Fruit fly (Drosophila melanogaster) whole organism, embryonic: Measurements from ENCODE around the gene plx.

Source experiments
- CG12299 ChIP-seq: fragments of 200-800 bp; sonication (Bioruptor generic); optimal IDR thresholded peaks from 2 replicates; lab custom pipeline; 2018; ENCODE audit warnings: missing biosample characterization, mild to moderate bottlenecking, missing genetic modification characterization
- CG12744 ChIP-seq: fragments of 200-800 bp; sonication (Bioruptor generic); optimal IDR thresholded peaks from 2 replicates; lab custom pipeline; 2016; ENCODE audit warnings: missing biosample characterization, missing genetic modification characterization
- CG12942 ChIP-seq: fragments of 200-800 bp; sonication (Bioruptor generic); optimal IDR thresholded peaks from 3 replicates; lab custom pipeline; 2016; ENCODE audit warnings: missing biosample characterization, missing genetic modification characterization
- CG13424 ChIP-seq: fragments of 200-800 bp; sonication (Bioruptor generic); optimal IDR thresholded peaks from 2 replicates; lab custom pipeline; 2019; ENCODE audit warnings: missing biosample characterization, mild to moderate bottlenecking, missing genetic modification characterization, moderate library complexity
- CG14014 ChIP-seq: fragments of 200-800 bp; sonication (Bioruptor generic); IDR thresholded peaks from 2 replicates; pipeline ENCODE4 v1.3.6; 2022; ENCODE audit warnings: missing biosample characterization, missing genetic modification characterization
- CG14050 ChIP-seq: fragments of 200-800 bp; sonication (Bioruptor generic); IDR thresholded peaks from 3 replicates; pipeline ENCODE4 v1.3.6; 2022; ENCODE audit warnings: missing biosample characterization, missing genetic modification characterization
- CG1603 ChIP-seq: fragments of 200-800 bp; sonication (Bioruptor generic); optimal IDR thresholded peaks from 2 replicates; lab custom pipeline; 2019; ENCODE audit warnings: missing biosample characterization, mild to moderate bottlenecking, missing genetic modification characterization, moderate library complexity
- CG17186 ChIP-seq: fragments of 200-800 bp; sonication (Bioruptor generic); optimal IDR thresholded peaks from 3 replicates; lab custom pipeline; 2017; ENCODE audit warnings: missing biosample characterization, missing genetic modification reagents, missing genetic modification characterization
- CG18599 ChIP-seq: fragments of 200-800 bp; sonication (Bioruptor generic); optimal IDR thresholded peaks from 3 replicates; lab custom pipeline; 2017; ENCODE audit warnings: missing biosample characterization, missing genetic modification characterization, mild to moderate bottlenecking, moderate library complexity, missing genetic modification reagents
- CG2129 ChIP-seq: fragments of 200-800 bp; sonication (Bioruptor generic); IDR thresholded peaks from 2 replicates; pipeline ENCODE4 v1.3.6; 2022; ENCODE audit warnings: missing biosample characterization, missing genetic modification characterization; ENCODE audit not compliant: partially characterized antibody
- CG31388 ChIP-seq: fragments of 200-800 bp; sonication (Bioruptor generic); optimal IDR thresholded peaks from 2 replicates; lab custom pipeline; 2016; ENCODE audit warnings: missing biosample characterization, missing genetic modification characterization
- CG3281 ChIP-seq: fragments of 200-800 bp; sonication (Bioruptor generic); optimal IDR thresholded peaks from 3 replicates; lab custom pipeline; 2017; ENCODE audit warnings: missing biosample characterization, mild to moderate bottlenecking, missing genetic modification characterization
- CG3838 ChIP-seq: fragments of 200-800 bp; sonication (Bioruptor generic); optimal IDR thresholded peaks from 3 replicates; lab custom pipeline; 2016; ENCODE audit warnings: missing biosample characterization, missing genetic modification characterization
- CG4360 ChIP-seq: fragments of 200-800 bp; sonication (Bioruptor generic); IDR thresholded peaks from 2 replicates; pipeline ENCODE4 v1.3.6; 2022; ENCODE audit warnings: missing biosample characterization, missing genetic modification characterization
- CG43689 ChIP-seq: fragments of 200-800 bp; sonication (Bioruptor generic); IDR thresholded peaks from 2 replicates; pipeline ENCODE4 v1.3.6; 2022; ENCODE audit warnings: missing biosample characterization, missing genetic modification characterization
- CG8089 ChIP-seq: fragments of 200-800 bp; sonication (Bioruptor generic); optimal IDR thresholded peaks from 3 replicates; lab custom pipeline; 2016; ENCODE audit warnings: missing biosample characterization, missing genetic modification characterization
- CG8478 ChIP-seq: fragments of >200 bp; optimal IDR thresholded peaks from 2 replicates; lab custom pipeline; 2018
- CTCF ChIP-seq: fragments of 200-800 bp; sonication (Bioruptor generic); optimal IDR thresholded peaks from 2 replicates; lab custom pipeline; 2017; ENCODE audit warnings: missing biosample characterization, mild to moderate bottlenecking, missing genetic modification characterization, moderate library complexity
- CkIIα-i1 ChIP-seq: fragments of 200-800 bp; sonication (Bioruptor generic); IDR thresholded peaks from 2 replicates; pipeline ENCODE4 v1.3.6; 2022; ENCODE audit warnings: missing biosample characterization, missing genetic modification characterization
- Drgx ChIP-seq: fragments of 200-800 bp; sonication (Bioruptor generic); IDR thresholded peaks from 2 replicates; pipeline ENCODE4 v1.3.6; 2022; ENCODE audit warnings: missing biosample characterization, missing genetic modification characterization
- ERR ChIP-seq: fragments of 200-800 bp; sonication (Bioruptor generic); optimal IDR thresholded peaks from 2 replicates; lab custom pipeline; 2016; ENCODE audit warnings: missing biosample characterization, missing genetic modification characterization
- Fer1 ChIP-seq: fragments of 200-800 bp; sonication (Bioruptor generic); optimal IDR thresholded peaks from 2 replicates; lab custom pipeline; 2017; ENCODE audit warnings: missing biosample characterization, mild to moderate bottlenecking, missing genetic modification characterization
- GATAe ChIP-seq: fragments of 200-800 bp; sonication (Bioruptor generic); conservative IDR thresholded peaks from 2 replicates; pipeline ENCODE4 v1.3.6; 2022; ENCODE audit warnings: missing biosample characterization, missing genetic modification characterization
- Gug ChIP-seq: fragments of 200-800 bp; sonication (Bioruptor generic); IDR thresholded peaks from 4 replicates; pipeline ENCODE4 v1.3.6; 2022; ENCODE audit warnings: missing biosample characterization, missing genetic modification characterization
- MESR4 ChIP-seq: fragments of 200-800 bp; sonication (Bioruptor generic); optimal IDR thresholded peaks from 2 replicates; lab custom pipeline; 2018; ENCODE audit warnings: missing biosample characterization, mild to moderate bottlenecking, missing genetic modification characterization, moderate library complexity
- NK7.1 ChIP-seq: fragments of 200-800 bp; sonication (Bioruptor generic); optimal IDR thresholded peaks from 3 replicates; lab custom pipeline; 2016; ENCODE audit warnings: missing biosample characterization, missing genetic modification characterization
- NfI ChIP-seq: fragments of 200-800 bp; sonication (Bioruptor generic); optimal IDR thresholded peaks from 3 replicates; lab custom pipeline; 2018; ENCODE audit warnings: missing biosample characterization, mild to moderate bottlenecking, missing genetic modification characterization, moderate library complexity
- Sin3A ChIP-seq: fragments of >200 bp; optimal IDR thresholded peaks from 2 replicates; lab custom pipeline; 2018
- ap ChIP-seq: fragments of 200-800 bp; sonication (Bioruptor generic); IDR thresholded peaks from 2 replicates; pipeline ENCODE4 v1.3.6; 2022; ENCODE audit warnings: missing biosample characterization, missing genetic modification characterization
- chm ChIP-seq: fragments of 200-800 bp; sonication (Bioruptor generic); IDR thresholded peaks from 2 replicates; pipeline ENCODE4 v1.3.6; 2022; ENCODE audit warnings: missing biosample characterization, missing genetic modification characterization
- corto ChIP-seq: fragments of 200-800 bp; sonication (Bioruptor generic); optimal IDR thresholded peaks from 2 replicates; lab custom pipeline; 2016; ENCODE audit warnings: missing biosample characterization, mild to moderate bottlenecking, missing genetic modification characterization, moderate library complexity
- croc ChIP-seq: fragments of 200-800 bp; sonication (Bioruptor generic); conservative IDR thresholded peaks from 3 replicates; pipeline ENCODE4 v1.3.6; 2022; ENCODE audit warnings: missing biosample characterization, missing genetic modification characterization
- cwo ChIP-seq: fragments of 200-800 bp; sonication (Bioruptor generic); optimal IDR thresholded peaks from 3 replicates; lab custom pipeline; 2017; ENCODE audit warnings: missing biosample characterization, missing genetic modification characterization, mild to moderate bottlenecking, moderate library complexity, missing genetic modification reagents
- disco-r ChIP-seq: fragments of 200-800 bp; sonication (Bioruptor generic); optimal IDR thresholded peaks from 2 replicates; lab custom pipeline; 2016; ENCODE audit warnings: missing biosample characterization, missing genetic modification characterization
- fd64A ChIP-seq: fragments of 200-800 bp; sonication (Bioruptor generic); optimal IDR thresholded peaks from 3 replicates; lab custom pipeline; 2018; ENCODE audit warnings: missing biosample characterization, mild to moderate bottlenecking, missing genetic modification characterization
- gcm ChIP-seq: fragments of 200-800 bp; sonication (Bioruptor generic); optimal IDR thresholded peaks from 2 replicates; lab custom pipeline; 2019; ENCODE audit warnings: missing biosample characterization, mild to moderate bottlenecking, missing genetic modification characterization, moderate library complexity
- grau ChIP-seq: fragments of 200-800 bp; optimal IDR thresholded peaks from 3 replicates; lab custom pipeline; 2019; ENCODE audit warnings: missing biosample characterization, mild to moderate bottlenecking, missing genetic modification characterization, moderate library complexity
- lab ChIP-seq: fragments of 200-800 bp; sonication (Bioruptor generic); optimal IDR thresholded peaks from 3 replicates; lab custom pipeline; 2017; ENCODE audit warnings: missing biosample characterization, missing genetic modification characterization, mild to moderate bottlenecking, moderate library complexity, missing genetic modification reagents
- odd ChIP-seq: fragments of 200-800 bp; sonication (Bioruptor generic); optimal IDR thresholded peaks from 2 replicates; lab custom pipeline; 2017; ENCODE audit warnings: missing biosample characterization, mild to moderate bottlenecking, missing genetic modification characterization
- peb ChIP-seq: fragments of 200-800 bp; sonication (Bioruptor generic); IDR thresholded peaks from 2 replicates; pipeline ENCODE4 v1.3.6; 2022; ENCODE audit warnings: missing biosample characterization, missing genetic modification characterization
- prd ChIP-seq, 3 experiments: fragments of >200 bp in 2 of 3; fragments of 200-800 bp in 1 of 3; sonication (Bioruptor generic) in 1 of 3; optimal IDR thresholded peaks in 2 of 3; IDR thresholded peaks in 1 of 3; 2 replicates in 2 of 3; 3 replicates in 1 of 3; pipeline versions ENCODE4 v1.3.6 to Lab custom; 2017 to 2022; ENCODE audit warnings: missing biosample characterization in 1 of 3, missing genetic modification characterization in 1 of 3
- psq ChIP-seq: fragments of 200-800 bp; sonication (Bioruptor generic); optimal IDR thresholded peaks from 2 replicates; lab custom pipeline; 2017; ENCODE audit warnings: missing biosample characterization, missing genetic modification characterization
- sens-2 ChIP-seq: fragments of 200-800 bp; sonication (Bioruptor generic); IDR thresholded peaks from 2 replicates; pipeline ENCODE4 v1.3.6; 2022; ENCODE audit warnings: missing biosample characterization, missing genetic modification characterization
- shn ChIP-seq: fragments of 200-800 bp; sonication (Bioruptor generic); optimal IDR thresholded peaks from 3 replicates; lab custom pipeline; 2016; ENCODE audit warnings: missing biosample characterization, missing genetic modification characterization
- sqz ChIP-seq: fragments of 200-800 bp; sonication (Bioruptor generic); optimal IDR thresholded peaks from 3 replicates; lab custom pipeline; 2018; ENCODE audit warnings: missing biosample characterization, mild to moderate bottlenecking, missing genetic modification characterization
- trem ChIP-seq: fragments of 200-800 bp; optimal IDR thresholded peaks from 3 replicates; lab custom pipeline; 2019; ENCODE audit warnings: missing biosample characterization, mild to moderate bottlenecking, missing genetic modification characterization, moderate library complexity
- wek ChIP-seq: fragments of 200-800 bp; sonication (Bioruptor generic); optimal IDR thresholded peaks from 3 replicates; lab custom pipeline; 2018; ENCODE audit warnings: missing biosample characterization, mild to moderate bottlenecking, missing genetic modification characterization, moderate library complexity
- z ChIP-seq: fragments of 200-800 bp; sonication (Bioruptor generic); IDR thresholded peaks from 3 replicates; pipeline ENCODE4 v1.3.6; 2022; ENCODE audit warnings: missing biosample characterization, missing genetic modification characterization
- zfh2 ChIP-seq: fragments of 200-800 bp; sonication (Bioruptor generic); optimal IDR thresholded peaks from 2 replicates; lab custom pipeline; 2016; ENCODE audit warnings: missing biosample characterization, missing genetic modification characterization

The plx gene

DNA sequence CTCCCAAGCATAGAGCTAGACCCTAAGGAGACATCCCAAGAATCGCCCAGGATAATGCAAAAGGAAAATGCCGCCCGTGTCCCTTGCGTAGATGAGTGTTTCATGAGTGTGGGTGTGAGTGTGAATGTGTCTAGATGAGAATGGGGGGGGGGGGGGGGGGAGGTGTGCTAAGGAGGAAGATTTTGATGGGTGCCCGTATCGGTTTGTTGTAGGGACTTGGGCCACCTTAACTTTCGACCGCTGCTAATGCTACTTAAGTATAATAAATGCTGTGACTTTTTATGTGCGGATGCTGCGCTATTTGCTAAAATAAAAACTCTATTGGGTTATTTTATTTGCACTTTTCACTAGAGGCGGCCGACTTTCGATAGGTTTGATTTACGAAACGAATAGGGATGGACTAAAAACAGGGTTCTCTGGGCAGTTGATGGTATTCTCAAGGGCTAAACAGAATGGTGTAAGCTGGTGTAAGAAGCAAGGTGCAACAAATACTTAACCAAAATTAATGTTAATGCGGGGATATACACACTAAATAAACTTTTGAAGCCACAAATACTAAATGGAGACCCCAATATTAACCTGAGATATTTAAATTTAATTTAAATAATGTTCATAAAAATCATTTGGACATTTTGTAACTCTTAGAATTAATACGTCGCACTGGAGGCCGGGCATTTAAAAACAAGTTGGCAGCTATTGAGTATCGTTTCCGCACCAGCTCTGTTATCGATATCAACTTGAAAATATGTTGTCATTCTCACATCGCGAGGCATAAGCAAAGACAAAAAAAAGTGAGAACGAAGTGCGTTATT, 16.5 kb upstream of the plx start, which contains the start of the genes Xe7 and Atg17 (continued):
- peak; percentile 57 for TF ChIP-seq CG12744 (GFP tag; lab: Kevin White, UChicago)
- peak; percentile 66 for TF ChIP-seq CG3838
- TF ChIP-seq sens-2 (GFP tag; lab: Robert Waterston, UW) = peak; percentile 69; the same call in 1 of the 2 replicates
- peak; percentile 68 for TF ChIP-seq cwo
- peak; percentile 95 for TF ChIP-seq NfI (GFP tag; lab: Kevin White, UChicago)
- TF ChIP-seq Gug (GFP tag; lab: Robert Waterston, UW) = peak; percentile 97
- TF ChIP-seq CG43689 (GFP tag; lab: Robert Waterston, UW) = peak; percentile 67; the same call in 1 of the 2 replicates
- TF ChIP-seq ap = peak; percentile 81
- TF ChIP-seq z = no peak
- peak; percentile 79 for TF ChIP-seq CG12299
- peak; percentile 35 for TF ChIP-seq ERR
- peak; percentile 93 for TF ChIP-seq grau
- peak; percentile 23 for TF ChIP-seq psq (GFP tag; lab: Kevin White, UChicago)
- peak; percentile 86 for TF ChIP-seq CG31388 (GFP tag; lab: Kevin White, UChicago)
- peak; percentile 82 for TF ChIP-seq shn (GFP tag; lab: Kevin White, UChicago)
- TF ChIP-seq odd (GFP tag; lab: Kevin White, UChicago) = peak; percentile 30
- peak; percentile 89 for TF ChIP-seq CG18599 (GFP tag; lab: Kevin White, UChicago)
- peak; percentile 87 for TF ChIP-seq croc (GFP tag; lab: Robert Waterston, UW)
- TF ChIP-seq Drgx (GFP tag; lab: Robert Waterston, UW) = peak; percentile 83
- no peak for TF ChIP-seq CG4360
- TF ChIP-seq corto (GFP tag; lab: Kevin White, UChicago) = peak; percentile 64
- peak; percentile 87 for TF ChIP-seq CG14014 (GFP tag; lab: Robert Waterston, UW)
- peak; percentile 70 for TF ChIP-seq wek (GFP tag; lab: Kevin White, UChicago)
- peak; percentile 96 for TF ChIP-seq MESR4 (GFP tag; lab: Kevin White, UChicago)
- peak; percentile 99 for TF ChIP-seq trem (tag; lab: Kevin White, UChicago)
- peak; percentile 52 for TF ChIP-seq NK7.1 (GFP tag; lab: Kevin White, UChicago)
- no peak for TF ChIP-seq fd64A
- TF ChIP-seq CG8089 (GFP tag; lab: Kevin White, UChicago) = peak; percentile 84
- no peak for TF ChIP-seq prd (optimal IDR thresholded peaks at IDR 0.05; lab: Kevin White, UChicago)
- TF ChIP-seq prd (GFP tag; IDR thresholded peaks at IDR 0.05; lab: Robert Waterston, UW) = peak; percentile 96
- TF ChIP-seq CG3281 (GFP tag; lab: Kevin White, UChicago) = peak; percentile 88
- TF ChIP-seq gcm (GFP tag; lab: Kevin White, UChicago) = peak; percentile 67
- TF ChIP-seq GATAe (GFP tag; lab: Robert Waterston, UW) = peak; percentile 90
- TF ChIP-seq Fer1 = peak; percentile 83
- TF ChIP-seq CG14050 (GFP tag; lab: Robert Waterston, UW) = peak; percentile 83
- peak; percentile 37; the same call in 1 of the 2 replicates for TF ChIP-seq CG2129 (GFP tag; lab: Robert Waterston, UW)
- peak; percentile 35; the same call in 1 of the 2 replicates for TF ChIP-seq chm
- peak; percentile 71 for TF ChIP-seq disco-r
- TF ChIP-seq zfh2 = peak; percentile 97
- peak; percentile 49; the same call in 1 of the 2 replicates for TF ChIP-seq CkIIα-i1 (GFP tag; lab: Robert Waterston, UW)
- peak; percentile 96 for TF ChIP-seq Sin3A (lab: Kevin White, UChicago)
- peak; percentile 90 for TF ChIP-seq lab
- TF ChIP-seq peb (GFP tag; lab: Robert Waterston, UW) = peak; percentile 73
- peak; percentile 90 for TF ChIP-seq CG12942
- TF ChIP-seq CTCF (GFP tag; lab: Kevin White, UChicago) = peak; percentile 25
- TF ChIP-seq CG8478 (lab: Kevin White, UChicago) = no peak
- peak; percentile 95 for TF ChIP-seq CG13424 (tag; lab: Kevin White, UChicago)
- peak; percentile 66 for TF ChIP-seq CG17186 (GFP tag; lab: Kevin White, UChicago)
- peak; percentile 87 for TF ChIP-seq sqz
- TF ChIP-seq CG1603 (tag; lab: Kevin White, UChicago) = peak; percentile 74
